Fruit fly (Drosophila melanogaster): ENCODE measurements around the gene CG32037.
A peak's percentile ranks its signal among the peaks of the same experiment; 100 is the strongest.

dm6 chr3L:9462247-9462769, 29.7 kb downstream of the CG32037 start:
- TF ChIP-seq stwl (tag; optimal IDR thresholded peaks at IDR 0.05), result peak; percentile 12
- TF ChIP-seq bigmax (GFP tag; optimal IDR thresholded peaks at IDR 0.05), result no peak

All from whole organism, embryonic.